Worm (Caenorhabditis elegans): ENCODE results near the gene F18E3.11.

DNA sequence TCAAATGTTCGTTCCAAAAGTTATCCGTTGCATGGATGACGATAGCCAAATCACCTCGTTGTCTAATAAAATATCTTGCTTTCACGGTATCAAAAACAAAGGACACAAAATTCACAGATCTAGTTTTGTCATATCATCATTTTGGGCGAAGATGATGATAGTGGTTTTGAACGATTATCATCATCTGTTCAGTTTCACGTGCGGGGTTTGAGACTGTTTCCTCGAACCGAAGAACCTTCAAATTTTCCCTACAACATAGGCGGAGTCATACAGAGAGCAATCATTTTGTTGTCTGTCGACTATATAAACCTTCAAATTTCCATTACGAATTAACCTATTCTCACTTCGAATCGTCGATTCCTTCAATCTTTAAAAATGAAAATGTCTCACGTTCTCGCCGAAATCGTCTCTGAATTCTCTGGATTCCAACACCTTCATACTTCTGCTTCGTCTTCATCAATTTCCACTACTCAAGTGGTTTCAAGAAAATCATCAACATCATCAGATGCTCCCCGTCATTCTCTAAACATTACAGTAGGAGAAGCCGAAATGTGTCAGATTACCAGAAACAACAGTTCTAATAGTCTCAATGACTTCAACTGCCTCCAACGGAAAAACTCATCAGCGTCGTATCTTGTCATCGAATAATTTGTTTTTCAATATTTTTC, at the start of gene F18E3.11:
- TF ChIP-seq mdl-1 (tag; optimal IDR thresholded peaks at IDR 0.05) (no peak), zag-1 (tag; optimal IDR thresholded peaks at IDR 0.05) (no peak), nhr-237 (tag; optimal IDR thresholded peaks at IDR 0.05) (no peak), ztf-11 (tag; optimal IDR thresholded peaks at IDR 0.05) (no peak), dmd-4 (tag; optimal IDR thresholded peaks at IDR 0.05) (no peak), skn-1 (tag; optimal IDR thresholded peaks at IDR 0.05) (no peak), nhr-77 (tag; optimal IDR thresholded peaks at IDR 0.05) (no peak)

Data from whole organism, L2 larva.